Fruit fly (Drosophila melanogaster) whole organism: ENCODE data around the gene mAcon2.

Experiments
- psq ChIP-seq: fragments of >200 bp; optimal IDR thresholded peaks from 2 replicates; lab custom pipeline; 2017
- usp ChIP-seq: fragments of >200 bp; optimal IDR thresholded peaks from 2 replicates; lab custom pipeline; 2017; ENCODE audit warnings: missing biosample characterization, missing genetic modification characterization, mixed read lengths

DNA sequence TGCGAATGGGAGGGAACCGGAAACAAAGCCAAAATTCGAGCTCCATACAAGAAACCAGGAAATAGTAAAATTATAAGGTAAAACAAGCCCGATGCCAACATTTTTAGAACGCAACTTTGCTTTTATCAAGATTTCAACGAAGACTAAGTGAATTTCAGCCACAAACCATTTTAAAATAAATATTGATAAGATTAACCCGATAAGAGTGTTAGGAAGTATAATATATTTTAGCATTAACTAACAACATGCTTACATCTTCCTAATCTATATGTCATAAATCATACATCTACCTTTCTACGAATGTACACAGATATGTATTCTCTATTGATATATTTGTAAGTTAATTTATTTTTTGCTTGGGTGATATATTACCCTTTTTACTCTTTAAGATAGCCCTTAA, 29.0 kb downstream of the mAcon2 start, which contains the start of gene Ugt35E1:
- TF ChIP-seq usp (GFP tag; lab: Kevin White, UChicago) (no peak), psq (no peak)
